Worm (Caenorhabditis elegans) whole organism, L4 larva: ENCODE measurements around the gene tig-2.

ENCODE experiments used
- R02D3.7 ChIP-seq: fragments of 150-350 bp; sonication (generic microtip); optimal IDR thresholded peaks from 3 replicates; lab custom pipeline; 2014; ENCODE audit warnings: missing biosample characterization, missing genetic modification characterization
- ceh-28 ChIP-seq: fragments of 150-350 bp; optimal IDR thresholded peaks from 2 replicates; lab custom pipeline; 2014; ENCODE audit warnings: missing biosample characterization, missing genetic modification reagents, missing genetic modification characterization
- dpl-1 ChIP-seq: fragments of 150-350 bp; optimal IDR thresholded peaks from 2 replicates; lab custom pipeline; 2014; ENCODE audit warnings: missing biosample characterization, missing genetic modification reagents, missing genetic modification characterization
- lin-1 ChIP-seq: fragments of 200-800 bp; sonication (Bioruptor generic); IDR thresholded peaks from 2 replicates; pipeline ENCODE4 v1.3.6; 2022; ENCODE audit warnings: missing genetic modification reagents, missing genetic modification characterization, missing compliant biosample characterization
- lin-39 ChIP-seq: fragments of 150-350 bp; optimal IDR thresholded peaks from 2 replicates; lab custom pipeline; 2014; ENCODE audit warnings: missing biosample characterization, missing genetic modification reagents, missing genetic modification characterization
- lsy-2 ChIP-seq, 2 experiments: fragments of 150-350 bp in 1 of 2; sonication (generic microtip) in 1 of 2; optimal IDR thresholded peaks; 2 replicates each; lab custom pipeline; 2014 to 2017; ENCODE audit warnings: missing biosample characterization in 2 of 2, missing genetic modification characterization in 2 of 2
- mep-1 ChIP-seq: fragments of 150-350 bp; sonication (generic microtip); optimal IDR thresholded peaks from 3 replicates; lab custom pipeline; 2014; ENCODE audit warnings: missing biosample characterization, missing genetic modification characterization
- nhr-77 ChIP-seq: fragments of 150-350 bp; optimal IDR thresholded peaks from 2 replicates; lab custom pipeline; 2014; ENCODE audit warnings: missing biosample characterization, missing genetic modification characterization
- rbr-2 ChIP-seq: sonication (generic microtip); optimal IDR thresholded peaks from 2 replicates; lab custom pipeline; 2016; ENCODE audit warnings: missing genotype, missing genetic modification characterization, missing compliant biosample characterization
- unc-62 ChIP-seq, 3 experiments: fragments of 150-350 bp in 1 of 3; sonication (generic microtip); optimal IDR thresholded peaks in 2 of 3; peaks in 1 of 3; 1 replicate in 1 of 3; 2 replicates in 2 of 3; lab custom pipeline; 2014 to 2017; ENCODE audit warnings: missing biosample characterization in 3 of 3, missing genetic modification characterization in 3 of 3, missing genetic modification reagents in 3 of 3, missing genotype in 1 of 3
- ztf-11 ChIP-seq: fragments of 150-350 bp; optimal IDR thresholded peaks from 2 replicates; lab custom pipeline; 2014; ENCODE audit warnings: missing biosample characterization, missing genetic modification characterization

- TF ChIP-seq mep-1 (tag; lab: Kevin White, UChicago) (no peak), lsy-2 (tag; optimal IDR thresholded peaks at IDR 0.05; lab: Kevin White, UChicago) (peak in 1 of 2 experiments; percentile 14), lin-39 (tag; lab: Kevin White, UChicago) (no peak), nhr-77 (tag; lab: Kevin White, UChicago) (no peak), ceh-28 (no peak), ztf-11 (tag; lab: Kevin White, UChicago) (no peak), lin-1 (GFP tag; lab: Robert Waterston, UW) (no peak), rbr-2 (no peak), R02D3.7 (no peak), unc-62 (GFP tag; optimal IDR thresholded peaks at IDR 0.05 in 1 of 2; lab: Kevin White, UChicago) (no peak), unc-62 (tag; optimal IDR thresholded peaks at IDR 0.05; lab: Kevin White, UChicago) (no peak), dpl-1 (GFP tag; lab: Kevin White, UChicago) (no peak)
Observed at ce11 chrV:4689234-4689633, 40.7 kb downstream of the tig-2 start, which contains the start of gene K03B4.1.
